Fruit fly (Drosophila melanogaster) whole organism, embryonic: ENCODE measurements around the gene zuc.
A peak's percentile ranks its signal among the peaks of the same experiment; 100 is the strongest.

Experiments
- ATbp ChIP-seq: fragments of 200-800 bp; sonication (Bioruptor generic); optimal IDR thresholded peaks from 2 replicates; lab custom pipeline; 2017; ENCODE audit warnings: missing biosample characterization, mild to moderate bottlenecking, missing genetic modification characterization, missing genetic modification reagents
- Ada2b ChIP-seq: fragments of 200-800 bp; sonication (Bioruptor generic); IDR thresholded peaks from 2 replicates; pipeline ENCODE4 v1.3.6; 2022; ENCODE audit warnings: missing biosample characterization, missing genetic modification characterization
- B-H2 ChIP-seq: fragments of 200-800 bp; sonication (Bioruptor generic); optimal IDR thresholded peaks from 2 replicates; lab custom pipeline; 2018; ENCODE audit warnings: missing biosample characterization, mild to moderate bottlenecking, missing genetic modification characterization
- CG10366 ChIP-seq: fragments of 200-800 bp; sonication (Bioruptor generic); IDR thresholded peaks from 2 replicates; pipeline ENCODE4 v1.3.6; 2022; ENCODE audit warnings: missing biosample characterization, missing genetic modification characterization
- CG10654 ChIP-seq: fragments of 200-800 bp; sonication (Bioruptor generic); optimal IDR thresholded peaks from 2 replicates; lab custom pipeline; 2016; ENCODE audit warnings: missing biosample characterization, missing genetic modification characterization
- CG12104 ChIP-seq: fragments of 200-800 bp; sonication (Bioruptor generic); optimal IDR thresholded peaks from 3 replicates; lab custom pipeline; 2016; ENCODE audit warnings: missing biosample characterization, missing genetic modification characterization
- CG12219 ChIP-seq: fragments of 200-800 bp; sonication (Bioruptor generic); optimal IDR thresholded peaks from 3 replicates; lab custom pipeline; 2018; ENCODE audit warnings: missing biosample characterization, mild to moderate bottlenecking, missing genetic modification characterization
- CG13424 ChIP-seq: fragments of 200-800 bp; sonication (Bioruptor generic); optimal IDR thresholded peaks from 2 replicates; lab custom pipeline; 2019; ENCODE audit warnings: missing biosample characterization, mild to moderate bottlenecking, missing genetic modification characterization, moderate library complexity
- CG14965 ChIP-seq: fragments of 200-800 bp; sonication (Bioruptor generic); optimal IDR thresholded peaks from 2 replicates; lab custom pipeline; 2016; ENCODE audit warnings: missing biosample characterization, missing genetic modification characterization, borderline replicate concordance
- CG17359 ChIP-seq: fragments of 200-800 bp; sonication (Bioruptor generic); optimal IDR thresholded peaks from 3 replicates; lab custom pipeline; 2018; ENCODE audit warnings: missing biosample characterization, mild to moderate bottlenecking, missing genetic modification characterization, moderate library complexity
- CG17361 ChIP-seq: fragments of 200-800 bp; sonication (Bioruptor generic); IDR thresholded peaks from 3 replicates; pipeline ENCODE4 v1.3.6; 2022; ENCODE audit warnings: missing biosample characterization, missing genetic modification characterization
- CG18619 ChIP-seq: fragments of 200-800 bp; sonication (Bioruptor generic); optimal IDR thresholded peaks from 3 replicates; lab custom pipeline; 2017; ENCODE audit warnings: missing biosample characterization, mild to moderate bottlenecking, missing genetic modification characterization
- CG31224 ChIP-seq: fragments of 200-800 bp; sonication (Bioruptor generic); IDR thresholded peaks from 2 replicates; pipeline ENCODE4 v1.3.6; 2022; ENCODE audit warnings: missing biosample characterization, missing genetic modification characterization
- CG4617 ChIP-seq: fragments of 200-800 bp; sonication (Bioruptor generic); optimal IDR thresholded peaks from 3 replicates; lab custom pipeline; 2016; ENCODE audit warnings: missing biosample characterization, missing genetic modification characterization, borderline replicate concordance
- CG7556 ChIP-seq: fragments of 200-800 bp; sonication (Bioruptor generic); optimal IDR thresholded peaks from 2 replicates; lab custom pipeline; 2017; ENCODE audit warnings: missing biosample characterization, mild to moderate bottlenecking, missing genetic modification characterization
- CG8765 ChIP-seq: fragments of 200-800 bp; sonication (Bioruptor generic); IDR thresholded peaks from 2 replicates; pipeline ENCODE4 v1.3.6; 2022; ENCODE audit warnings: missing biosample characterization, missing genetic modification characterization
- CG9817 ChIP-seq: fragments of 200-800 bp; sonication (Bioruptor generic); optimal IDR thresholded peaks from 2 replicates; lab custom pipeline; 2018; ENCODE audit warnings: missing biosample characterization, mild to moderate bottlenecking, missing genetic modification characterization, moderate library complexity
- Chrac-16 ChIP-seq: fragments of 200-800 bp; sonication (Bioruptor generic); optimal IDR thresholded peaks from 3 replicates; lab custom pipeline; 2016; ENCODE audit warnings: missing biosample characterization, missing genetic modification characterization
- D19B ChIP-seq: fragments of 200-800 bp; sonication (Bioruptor generic); optimal IDR thresholded peaks from 2 replicates; lab custom pipeline; 2017; ENCODE audit warnings: missing biosample characterization, mild to moderate bottlenecking, missing genetic modification characterization
- Dfd ChIP-seq, 2 experiments: fragments of >200 bp; optimal IDR thresholded peaks; 2 replicates each; lab custom pipeline; 2017; ENCODE audit warnings: missing biosample characterization in 2 of 2, missing genetic modification characterization in 2 of 2
- Jarid2 ChIP-seq: fragments of 200-800 bp; sonication (Bioruptor generic); optimal IDR thresholded peaks from 3 replicates; lab custom pipeline; 2017; ENCODE audit warnings: mild to moderate bottlenecking, missing biosample characterization, missing genetic modification reagents, missing genetic modification characterization
- Mad ChIP-seq: fragments of 200-800 bp; sonication (Bioruptor generic); optimal IDR thresholded peaks from 2 replicates; lab custom pipeline; 2016; ENCODE audit warnings: missing biosample characterization, missing genetic modification characterization
- Myb ChIP-seq: fragments of 200-800 bp; sonication (Bioruptor generic); optimal IDR thresholded peaks from 2 replicates; lab custom pipeline; 2016; ENCODE audit warnings: missing biosample characterization, missing genetic modification characterization
- Opbp ChIP-seq: fragments of 200-800 bp; sonication (Bioruptor generic); IDR thresholded peaks from 3 replicates; pipeline ENCODE4 v1.3.6; 2022; ENCODE audit warnings: missing biosample characterization, missing genetic modification characterization; ENCODE audit not compliant: partially characterized antibody
- PHDP ChIP-seq: fragments of 200-800 bp; sonication (Bioruptor generic); optimal IDR thresholded peaks from 3 replicates; lab custom pipeline; 2018; ENCODE audit warnings: missing biosample characterization, mild to moderate bottlenecking, missing genetic modification characterization, moderate library complexity
- Ravus ChIP-seq: fragments of 200-800 bp; sonication (Bioruptor generic); IDR thresholded peaks from 2 replicates; pipeline ENCODE4 v1.3.6; 2022; ENCODE audit warnings: missing biosample characterization, missing genetic modification characterization
- TFAM ChIP-seq: fragments of 200-800 bp; sonication (Bioruptor generic); optimal IDR thresholded peaks from 2 replicates; lab custom pipeline; 2017; ENCODE audit warnings: missing biosample characterization, missing genetic modification characterization, inconsistent platforms
- Xrp1 ChIP-seq: fragments of 200-800 bp; sonication (Bioruptor generic); IDR thresholded peaks from 2 replicates; pipeline ENCODE4 v1.3.6; 2022; ENCODE audit warnings: missing biosample characterization, missing genetic modification characterization
- ac ChIP-seq: fragments of 200-800 bp; sonication (Bioruptor generic); optimal IDR thresholded peaks from 3 replicates; lab custom pipeline; 2017; ENCODE audit warnings: missing biosample characterization, mild to moderate bottlenecking, missing genetic modification characterization
- ase ChIP-seq: fragments of 200-800 bp; sonication (Bioruptor generic); IDR thresholded peaks from 3 replicates; pipeline ENCODE4 v1.3.6; 2022; ENCODE audit warnings: missing biosample characterization, missing genetic modification characterization
- chif ChIP-seq, 2 experiments: fragments of 200-800 bp; sonication (Bioruptor generic); optimal IDR thresholded peaks; 3 replicates each; lab custom pipeline; 2016; ENCODE audit warnings: missing biosample characterization in 2 of 2, missing genetic modification characterization in 2 of 2
- crp ChIP-seq, 2 experiments: fragments of 200-800 bp; sonication (Bioruptor generic); optimal IDR thresholded peaks; 2 replicates in 1 of 2; 3 replicates in 1 of 2; lab custom pipeline; 2017; ENCODE audit warnings: missing biosample characterization in 2 of 2, missing genetic modification characterization in 2 of 2, mild to moderate bottlenecking in 1 of 2, moderate library complexity in 1 of 2
- dati ChIP-seq: fragments of 200-800 bp; sonication (Bioruptor generic); IDR thresholded peaks from 2 replicates; pipeline ENCODE4 v1.3.6; 2022; ENCODE audit warnings: missing biosample characterization, missing genetic modification characterization
- eyg ChIP-seq: fragments of 200-800 bp; sonication (Bioruptor generic); optimal IDR thresholded peaks from 3 replicates; lab custom pipeline; 2016; ENCODE audit warnings: missing biosample characterization, missing genetic modification characterization
- fd3F ChIP-seq: fragments of 200-800 bp; sonication (Bioruptor generic); optimal IDR thresholded peaks from 2 replicates; lab custom pipeline; 2018; ENCODE audit warnings: missing biosample characterization, mild to moderate bottlenecking, missing genetic modification characterization, moderate library complexity
- gce ChIP-seq: fragments of 200-800 bp; sonication (Bioruptor generic); IDR thresholded peaks from 3 replicates; pipeline ENCODE4 v1.3.6; 2022; ENCODE audit warnings: missing biosample characterization, missing genetic modification characterization
- grau ChIP-seq: fragments of 200-800 bp; optimal IDR thresholded peaks from 3 replicates; lab custom pipeline; 2019; ENCODE audit warnings: missing biosample characterization, mild to moderate bottlenecking, missing genetic modification characterization, moderate library complexity
- jigr1 ChIP-seq: fragments of 200-800 bp; sonication (Bioruptor generic); IDR thresholded peaks from 3 replicates; pipeline ENCODE4 v1.3.6; 2022; ENCODE audit warnings: missing biosample characterization, missing genetic modification characterization
- jumu ChIP-seq: fragments of 200-800 bp; sonication (Bioruptor generic); optimal IDR thresholded peaks from 3 replicates; lab custom pipeline; 2016; ENCODE audit warnings: missing biosample characterization, missing genetic modification characterization
- kay ChIP-seq: fragments of 200-800 bp; sonication (Bioruptor generic); optimal IDR thresholded peaks from 2 replicates; lab custom pipeline; 2016; ENCODE audit warnings: missing biosample characterization, missing genetic modification characterization
- kni ChIP-seq: fragments of 200-800 bp; sonication (Bioruptor generic); optimal IDR thresholded peaks from 3 replicates; lab custom pipeline; 2017; ENCODE audit warnings: mild to moderate bottlenecking, missing biosample characterization, missing genetic modification reagents, missing genetic modification characterization
- lbe ChIP-seq: fragments of 200-800 bp; sonication (Bioruptor generic); optimal IDR thresholded peaks from 2 replicates; lab custom pipeline; 2016; ENCODE audit warnings: missing biosample characterization, mild to moderate bottlenecking, missing genetic modification characterization
- lola ChIP-seq, 3 experiments: fragments of >200 bp in 2 of 3; fragments of 200-800 bp in 1 of 3; sonication (Bioruptor generic) in 1 of 3; optimal IDR thresholded peaks; 2 replicates each; lab custom pipeline; 2017 to 2019; ENCODE audit warnings: missing biosample characterization in 3 of 3, missing genetic modification characterization in 3 of 3, mild to moderate bottlenecking in 1 of 3, moderate library complexity in 1 of 3
- odd ChIP-seq: fragments of 200-800 bp; sonication (Bioruptor generic); optimal IDR thresholded peaks from 2 replicates; lab custom pipeline; 2017; ENCODE audit warnings: missing biosample characterization, mild to moderate bottlenecking, missing genetic modification characterization
- peb ChIP-seq: fragments of 200-800 bp; sonication (Bioruptor generic); IDR thresholded peaks from 2 replicates; pipeline ENCODE4 v1.3.6; 2022; ENCODE audit warnings: missing biosample characterization, missing genetic modification characterization
- pfk ChIP-seq: fragments of 200-800 bp; sonication (Bioruptor generic); optimal IDR thresholded peaks from 2 replicates; lab custom pipeline; 2018; ENCODE audit warnings: missing biosample characterization, mild to moderate bottlenecking, missing genetic modification characterization, moderate library complexity
- tx ChIP-seq: fragments of 200-800 bp; sonication (Bioruptor generic); optimal IDR thresholded peaks from 2 replicates; lab custom pipeline; 2016; ENCODE audit warnings: missing biosample characterization, missing genetic modification characterization
- zfh1 ChIP-seq: fragments of 200-800 bp; sonication (Bioruptor generic); IDR thresholded peaks from 3 replicates; pipeline ENCODE4 v1.3.6; 2022; ENCODE audit warnings: missing biosample characterization, missing genetic modification characterization

zuc gene

DNA sequence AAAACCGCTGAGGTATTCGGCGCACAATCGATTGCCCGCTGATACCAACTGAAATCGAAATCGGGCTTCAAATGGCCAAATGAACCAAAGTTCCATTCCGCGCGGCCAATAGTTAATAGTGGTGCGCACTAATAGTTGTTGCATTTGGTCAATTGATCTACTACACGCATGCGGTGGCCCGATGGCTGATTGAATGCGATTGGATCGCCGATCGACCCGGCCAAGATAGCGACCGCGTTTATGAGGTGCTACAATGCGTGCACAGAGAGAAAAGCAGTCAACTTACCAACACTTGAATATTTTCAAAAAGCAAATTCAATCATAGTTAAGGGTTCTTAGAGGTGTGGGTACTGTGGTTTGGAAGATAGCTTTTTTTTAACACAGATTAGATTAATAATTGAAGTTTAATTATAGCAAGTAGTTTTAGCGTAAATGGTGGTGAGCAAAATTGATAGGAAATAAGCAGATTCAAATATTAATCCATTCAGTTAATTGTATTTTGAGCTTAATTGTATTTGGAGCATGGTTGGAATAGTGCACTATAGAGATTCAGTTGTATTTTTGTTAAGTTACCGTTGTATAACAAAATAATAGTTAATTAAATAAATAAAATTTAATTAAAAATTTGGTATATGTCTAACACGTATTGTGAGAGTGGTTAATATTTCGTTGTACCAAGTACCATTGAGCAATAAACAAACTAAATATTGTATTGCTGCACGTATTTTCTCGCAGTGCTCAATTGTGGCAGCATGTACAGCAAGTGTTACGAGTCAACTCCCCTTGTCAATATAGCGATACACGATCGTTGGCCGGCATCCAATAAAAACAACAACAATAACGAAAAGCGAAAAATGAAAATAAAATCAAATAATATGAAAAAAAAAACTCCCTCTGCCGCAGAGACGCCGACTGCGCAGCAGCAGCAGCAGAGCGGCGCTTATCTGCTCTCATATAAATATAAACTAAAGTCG is 37.1 kb upstream of the zuc start (continued):
- peak; percentile 24 for TF ChIP-seq CG9817
- peak in 1 of 3 experiments; percentile 75 for TF ChIP-seq lola (GFP tag; optimal IDR thresholded peaks at IDR 0.05; lab: Kevin White, UChicago)
- peak; percentile 89 for TF ChIP-seq CG17361 (GFP tag; lab: Robert Waterston, UW)
- peak; percentile 56 for TF ChIP-seq Chrac-16 (GFP tag; lab: Kevin White, UChicago)
- no peak for TF ChIP-seq peb (GFP tag; lab: Robert Waterston, UW)
- TF ChIP-seq chif (GFP tag; optimal IDR thresholded peaks at IDR 0.05; lab: Kevin White, UChicago) = peak; percentile 37 to 40
- TF ChIP-seq D19B (GFP tag; lab: Kevin White, UChicago) = no peak
- no peak for TF ChIP-seq Mad
- peak; percentile 37 for TF ChIP-seq Ravus (GFP tag; lab: Robert Waterston, UW)
- peak; percentile 70 for TF ChIP-seq grau (tag; lab: Kevin White, UChicago)
- TF ChIP-seq pfk = no peak
- peak; percentile 53 for TF ChIP-seq odd
- TF ChIP-seq CG10654 = peak; percentile 34
- TF ChIP-seq B-H2 = no peak
- TF ChIP-seq Jarid2 (GFP tag; lab: Kevin White, UChicago) = no peak
- peak; percentile 29; the same call in 1 of the 3 replicates for TF ChIP-seq ase (GFP tag; lab: Robert Waterston, UW)
- TF ChIP-seq PHDP (tag; lab: Kevin White, UChicago) = peak; percentile 52
- no peak for TF ChIP-seq CG12219 (GFP tag; lab: Kevin White, UChicago)
- TF ChIP-seq CG4617 (GFP tag; lab: Kevin White, UChicago) = no peak
- peak; percentile 23 for TF ChIP-seq Myb (GFP tag; lab: Kevin White, UChicago)
- peak; percentile 24 for TF ChIP-seq lbe
- TF ChIP-seq CG13424 (tag; lab: Kevin White, UChicago) = peak; percentile 67
- peak; percentile 11 for TF ChIP-seq tx
- TF ChIP-seq CG31224 (GFP tag; lab: Robert Waterston, UW) = peak; percentile 41; the same call in 1 of the 2 replicates
- peak; percentile 36 for TF ChIP-seq CG12104
- no peak for TF ChIP-seq TFAM
- peak; percentile 68 for TF ChIP-seq kni (GFP tag; lab: Kevin White, UChicago)
- no peak for TF ChIP-seq crp (GFP tag; optimal IDR thresholded peaks at IDR 0.05; lab: Kevin White, UChicago)
- TF ChIP-seq Ada2b (GFP tag; lab: Robert Waterston, UW) = no peak
- TF ChIP-seq zfh1 = peak; percentile 54; the same call in 1 of the 3 replicates
- TF ChIP-seq ATbp (GFP tag; lab: Kevin White, UChicago) = peak; percentile 41
- TF ChIP-seq Xrp1 (GFP tag; lab: Robert Waterston, UW) = no peak; the same call in none of the 2 replicates
- TF ChIP-seq Opbp (GFP tag; lab: Robert Waterston, UW) = no peak
- TF ChIP-seq eyg (GFP tag; lab: Kevin White, UChicago) = no peak
- no peak for TF ChIP-seq jigr1
- peak; percentile 5 for TF ChIP-seq jumu (GFP tag; lab: Kevin White, UChicago)
- TF ChIP-seq kay = no peak
- TF ChIP-seq CG7556 = peak; percentile 88
- no peak for TF ChIP-seq CG14965 (GFP tag; lab: Kevin White, UChicago)
- TF ChIP-seq ac (GFP tag; lab: Kevin White, UChicago) = no peak
- TF ChIP-seq CG10366 (GFP tag; lab: Robert Waterston, UW) = peak; percentile 25; the same call in 1 of the 2 replicates
- TF ChIP-seq Dfd (GFP tag; optimal IDR thresholded peaks at IDR 0.05; lab: Kevin White, UChicago) = no peak
- no peak for TF ChIP-seq CG8765
- TF ChIP-seq CG17359 (tag; lab: Kevin White, UChicago) = peak; percentile 30
- peak; percentile 79 for TF ChIP-seq CG18619
- 0 out of 3 replicates have a peak, but pooled peaks have one; percentile 10 for TF ChIP-seq gce (GFP tag; lab: Robert Waterston, UW)
- peak; percentile 4 for TF ChIP-seq fd3F (GFP tag; lab: Kevin White, UChicago)
- TF ChIP-seq dati (GFP tag; lab: Robert Waterston, UW) = peak; percentile 13; the same call in 1 of the 2 replicates
